Fruit fly (Drosophila melanogaster) S2 (cell line): Measurements from ENCODE around the gene CG42869.

ENCODE experiments used
- CG8478 ChIP-seq: fragments of >200 bp; optimal IDR thresholded peaks from 2 replicates; lab custom pipeline; 2018
- CTCF ChIP-seq, 2 experiments: fragments of >200 bp; optimal IDR thresholded peaks; 2 replicates each; lab custom pipeline; 2018

DNA sequence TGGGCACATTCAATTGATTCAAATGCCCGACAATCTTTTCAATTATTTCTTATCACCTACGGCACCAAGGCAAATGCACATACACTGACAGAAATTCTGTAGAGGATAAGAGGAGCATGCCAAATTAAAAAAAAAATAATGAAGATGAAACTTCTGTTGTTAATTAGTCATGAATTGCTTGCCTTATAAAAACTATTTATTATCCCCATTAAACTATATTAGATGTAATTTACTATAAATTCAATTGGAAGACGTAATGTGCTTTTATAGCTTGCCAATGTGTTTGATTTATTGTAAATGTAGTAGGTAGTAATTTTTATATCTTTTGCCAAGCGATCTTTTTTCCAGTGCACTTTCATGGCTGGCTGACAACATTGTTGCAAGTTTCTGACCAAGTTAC lies 5.0 kb downstream of the CG42869 start:
- no peak for TF ChIP-seq CG8478 (lab: Kevin White, UChicago)
- TF ChIP-seq CTCF (optimal IDR thresholded peaks at IDR 0.05; lab: Kevin White, UChicago): no peak
